Worm (Caenorhabditis elegans) whole organism, mixed stage, embryonic: ENCODE data around the gene C16A3.6.

Source experiments
- blmp-1 ChIP-seq: fragments of 150-350 bp; optimal IDR thresholded peaks from 2 replicates; lab custom pipeline; 2014; ENCODE audit warnings: missing biosample characterization, missing genetic modification characterization
- ham-2 ChIP-seq: fragments of 200-800 bp; sonication (Bioruptor generic); optimal IDR thresholded peaks from 2 replicates; lab custom pipeline; 2018; ENCODE audit warnings: mild to moderate bottlenecking, missing genetic modification characterization, missing compliant biosample characterization
- mab-5 ChIP-seq: fragments of 150-350 bp; optimal IDR thresholded peaks from 2 replicates; lab custom pipeline; 2014; ENCODE audit warnings: missing biosample characterization, missing genetic modification characterization
- nhr-2 ChIP-seq: fragments of 150-350 bp; optimal IDR thresholded peaks from 2 replicates; lab custom pipeline; 2014; ENCODE audit warnings: missing biosample characterization, missing genetic modification characterization
- nhr-237 ChIP-seq: fragments of 150-350 bp; optimal IDR thresholded peaks from 2 replicates; lab custom pipeline; 2014; ENCODE audit warnings: missing biosample characterization, missing genetic modification characterization
- nhr-76 ChIP-seq: sonication (generic microtip); optimal IDR thresholded peaks from 2 replicates; lab custom pipeline; 2017; ENCODE audit warnings: missing biosample characterization, missing genetic modification characterization
- unc-39 ChIP-seq: fragments of 150-350 bp; optimal IDR thresholded peaks from 2 replicates; lab custom pipeline; 2014; ENCODE audit warnings: missing biosample characterization, missing genetic modification characterization

DNA sequence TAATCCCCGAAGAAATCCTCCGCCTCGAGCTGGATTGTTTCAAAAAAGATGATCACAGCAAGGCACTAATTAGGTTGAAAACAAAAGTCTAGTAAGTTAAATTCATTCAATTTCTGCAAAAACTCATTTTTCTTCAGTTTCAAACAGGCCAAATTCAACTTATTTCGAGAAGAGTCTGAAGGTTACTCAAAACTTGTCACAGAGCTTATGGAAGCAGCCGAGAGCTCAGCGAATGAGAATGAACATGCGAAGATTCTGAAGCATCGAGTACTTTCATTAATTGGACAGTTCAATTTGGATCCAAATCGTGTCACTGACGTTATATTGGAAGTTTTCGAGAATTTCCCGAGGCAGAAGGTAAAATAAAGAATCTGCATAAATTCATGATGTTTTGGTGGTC is 10.5 kb upstream of the C16A3.6 start:
- TF ChIP-seq nhr-237 (tag; lab: Kevin White, UChicago): no peak
- no peak for TF ChIP-seq ham-2 (GFP tag; lab: Kevin White, UChicago)
- TF ChIP-seq unc-39 (tag; lab: Kevin White, UChicago): no peak
- no peak for TF ChIP-seq nhr-2 (tag; lab: Kevin White, UChicago)
- no peak for TF ChIP-seq mab-5 (tag; lab: Kevin White, UChicago)
- TF ChIP-seq nhr-76 (tag; lab: Kevin White, UChicago): no peak
- TF ChIP-seq blmp-1 (tag; lab: Kevin White, UChicago): no peak
